Worm (Caenorhabditis elegans) whole organism, late embryonic: ENCODE data around the gene srx-74.

Experiments
- C08G9.2 ChIP-seq: sonication (generic microtip); optimal IDR thresholded peaks from 2 replicates; lab custom pipeline; 2016; ENCODE audit warnings: mild to moderate bottlenecking, missing genetic modification characterization, moderate library complexity, missing compliant biosample characterization
- C38D4.7 ChIP-seq: fragments of 200-800 bp; sonication (Bioruptor generic); optimal IDR thresholded peaks from 2 replicates; lab custom pipeline; 2018; ENCODE audit warnings: mild to moderate bottlenecking, missing genetic modification characterization, moderate library complexity, missing compliant biosample characterization
- F13H6.1 ChIP-seq: sonication (generic microtip); optimal IDR thresholded peaks from 2 replicates; lab custom pipeline; 2016; ENCODE audit warnings: missing genetic modification characterization, missing compliant biosample characterization
- T23F11.4 ChIP-seq: fragments of 200-800 bp; sonication (Bioruptor generic); optimal IDR thresholded peaks from 2 replicates; lab custom pipeline; 2018; ENCODE audit warnings: mild to moderate bottlenecking, missing genetic modification characterization, missing compliant biosample characterization
- ceh-18 ChIP-seq: sonication (generic microtip); optimal IDR thresholded peaks from 2 replicates; lab custom pipeline; 2016; ENCODE audit warnings: missing genetic modification characterization, missing compliant biosample characterization
- ceh-24 ChIP-seq: sonication (generic microtip); optimal IDR thresholded peaks from 2 replicates; lab custom pipeline; 2016; ENCODE audit warnings: mild to moderate bottlenecking, missing genetic modification characterization, missing compliant biosample characterization
- ceh-30 ChIP-seq: fragments of 150-350 bp; optimal IDR thresholded peaks from 2 replicates; lab custom pipeline; 2014; ENCODE audit warnings: missing biosample characterization, missing genetic modification characterization
- ceh-34 ChIP-seq: sonication (generic microtip); optimal IDR thresholded peaks from 2 replicates; lab custom pipeline; 2016; ENCODE audit warnings: mild to moderate bottlenecking, missing genetic modification characterization, missing compliant biosample characterization
- ceh-9 ChIP-seq: sonication (generic microtip); optimal IDR thresholded peaks from 2 replicates; lab custom pipeline; 2016; ENCODE audit warnings: mild to moderate bottlenecking, missing genetic modification characterization, inconsistent platforms, missing compliant biosample characterization
- che-1 ChIP-seq: sonication (generic microtip); optimal IDR thresholded peaks from 2 replicates; lab custom pipeline; 2016; ENCODE audit warnings: mild to moderate bottlenecking, missing genetic modification characterization, missing compliant biosample characterization
- dmd-4 ChIP-seq: sonication (generic microtip); optimal IDR thresholded peaks from 2 replicates; lab custom pipeline; 2016; ENCODE audit warnings: borderline replicate concordance, missing genetic modification characterization, missing compliant biosample characterization
- dve-1 ChIP-seq: sonication (generic microtip); optimal IDR thresholded peaks from 2 replicates; lab custom pipeline; 2017; ENCODE audit warnings: antibody characterized with exemption, mild to moderate bottlenecking, missing genetic modification characterization, missing compliant biosample characterization
- elt-4 ChIP-seq: sonication (generic microtip); optimal IDR thresholded peaks from 2 replicates; lab custom pipeline; 2016; ENCODE audit warnings: missing genetic modification characterization, missing compliant biosample characterization
- eyg-1 ChIP-seq: sonication (generic microtip); optimal IDR thresholded peaks from 2 replicates; lab custom pipeline; 2016; ENCODE audit warnings: missing genotype, missing genetic modification characterization, missing compliant biosample characterization
- fax-1 ChIP-seq: sonication (generic microtip); optimal IDR thresholded peaks from 2 replicates; lab custom pipeline; 2016; ENCODE audit warnings: missing genotype, missing genetic modification characterization, missing compliant biosample characterization
- hlh-13 ChIP-seq: fragments of 200-800 bp; sonication (Bioruptor generic); optimal IDR thresholded peaks from 2 replicates; lab custom pipeline; 2018; ENCODE audit warnings: mild to moderate bottlenecking, missing genetic modification characterization, missing compliant biosample characterization
- hlh-30 ChIP-seq: sonication (generic microtip); optimal IDR thresholded peaks from 2 replicates; lab custom pipeline; 2017; ENCODE audit warnings: antibody characterized with exemption, missing genetic modification characterization, missing compliant biosample characterization; ENCODE audit not compliant: insufficient read depth
- lin-11 ChIP-seq: fragments of 200-800 bp; sonication (Bioruptor generic); optimal IDR thresholded peaks from 2 replicates; lab custom pipeline; 2018; ENCODE audit warnings: mild to moderate bottlenecking, missing genetic modification characterization, missing compliant biosample characterization
- nfya-1 ChIP-seq: sonication (generic microtip); optimal IDR thresholded peaks from 2 replicates; lab custom pipeline; 2017; ENCODE audit warnings: missing genetic modification characterization, mild to moderate bottlenecking, missing compliant biosample characterization, antibody characterized with exemption, moderate library complexity
- nhr-232 ChIP-seq: sonication (generic microtip); optimal IDR thresholded peaks from 2 replicates; lab custom pipeline; 2016; ENCODE audit warnings: missing genetic modification characterization, missing compliant biosample characterization
- odd-2 ChIP-seq: sonication (generic microtip); optimal IDR thresholded peaks from 2 replicates; lab custom pipeline; 2017; ENCODE audit warnings: antibody characterized with exemption, mild to moderate bottlenecking, missing genetic modification characterization, missing compliant biosample characterization
- pag-3 ChIP-seq: sonication (generic microtip); optimal IDR thresholded peaks from 2 replicates; lab custom pipeline; 2016; ENCODE audit warnings: missing compliant biosample characterization, missing genetic modification characterization, borderline replicate concordance
- pat-9 ChIP-seq: fragments of 200-800 bp; sonication (Bioruptor generic); optimal IDR thresholded peaks from 2 replicates; lab custom pipeline; 2018; ENCODE audit warnings: mild to moderate bottlenecking, missing genetic modification characterization, moderate library complexity, missing compliant biosample characterization
- pax-1 ChIP-seq: fragments of 150-350 bp; optimal IDR thresholded peaks from 2 replicates; lab custom pipeline; 2014; ENCODE audit warnings: missing biosample characterization, missing genetic modification characterization
- pha-2 ChIP-seq: sonication (generic microtip); optimal IDR thresholded peaks from 2 replicates; lab custom pipeline; 2017; ENCODE audit warnings: mild to moderate bottlenecking, missing genetic modification characterization, missing compliant biosample characterization
- pha-4 ChIP-seq: fragments of 150-350 bp; optimal IDR thresholded peaks from 2 replicates; lab custom pipeline; 2018; ENCODE audit warnings: missing biosample characterization, missing genetic modification reagents, missing genetic modification characterization
- pqm-1 ChIP-seq: sonication (generic microtip); optimal IDR thresholded peaks from 2 replicates; lab custom pipeline; 2016; ENCODE audit warnings: missing genetic modification characterization, missing compliant biosample characterization
- ref-2 ChIP-seq: sonication (generic microtip); optimal IDR thresholded peaks from 2 replicates; lab custom pipeline; 2016; ENCODE audit warnings: missing genetic modification characterization, missing compliant biosample characterization
- rnt-1 ChIP-seq: sonication (generic microtip); optimal IDR thresholded peaks from 2 replicates; lab custom pipeline; 2016; ENCODE audit warnings: missing genetic modification characterization, missing compliant biosample characterization
- sdc-2 ChIP-seq: sonication (generic microtip); optimal IDR thresholded peaks from 2 replicates; lab custom pipeline; 2016; ENCODE audit warnings: missing genotype, missing genetic modification characterization, missing compliant biosample characterization
- syd-9 ChIP-seq: sonication (generic microtip); optimal IDR thresholded peaks from 2 replicates; lab custom pipeline; 2016; ENCODE audit warnings: mild to moderate bottlenecking, missing genetic modification characterization, moderate library complexity, missing compliant biosample characterization
- tbx-2 ChIP-seq: sonication (generic microtip); optimal IDR thresholded peaks from 2 replicates; lab custom pipeline; 2016; ENCODE audit warnings: missing genetic modification characterization, missing compliant biosample characterization
- tbx-7 ChIP-seq: sonication (generic microtip); optimal IDR thresholded peaks from 2 replicates; lab custom pipeline; 2016; ENCODE audit warnings: missing genotype, missing genetic modification characterization, missing compliant biosample characterization
- ttx-3 ChIP-seq: sonication (generic microtip); optimal IDR thresholded peaks from 2 replicates; lab custom pipeline; 2016; ENCODE audit warnings: missing genetic modification reagents, missing genetic modification characterization, missing compliant biosample characterization
- unc-42 ChIP-seq: sonication (generic microtip); optimal IDR thresholded peaks from 2 replicates; lab custom pipeline; 2016; ENCODE audit warnings: missing genotype, missing genetic modification characterization, missing compliant biosample characterization
- unc-86 ChIP-seq: sonication (generic microtip); optimal IDR thresholded peaks from 2 replicates; lab custom pipeline; 2016; ENCODE audit warnings: missing genetic modification characterization, missing compliant biosample characterization
- zip-5 ChIP-seq: sonication (generic microtip); optimal IDR thresholded peaks from 2 replicates; lab custom pipeline; 2016; ENCODE audit warnings: missing genetic modification characterization, missing compliant biosample characterization

Gene srx-74

DNA sequence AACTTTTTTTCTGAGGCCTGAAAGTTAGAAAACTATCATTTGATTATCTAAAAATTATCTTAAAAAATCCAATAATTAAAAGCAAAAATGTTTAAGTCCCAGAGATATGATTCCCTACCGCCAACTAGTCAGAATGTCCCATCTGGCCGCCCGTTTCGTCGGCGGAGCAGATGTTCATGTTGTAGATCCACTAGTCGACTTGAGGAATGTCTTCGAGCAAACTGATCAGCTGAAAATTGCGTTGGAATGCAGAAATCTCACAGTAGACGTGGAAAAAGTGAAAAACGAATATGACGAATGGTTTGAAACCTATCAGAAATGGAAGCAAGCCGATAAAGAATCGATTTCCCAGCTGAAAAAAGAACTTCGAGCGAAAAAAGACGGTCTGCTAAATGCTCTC, 26.9 kb upstream of the srx-74 start, which contains the start of gene K03B4.1:
Gene K03B4.1, plus strand, starts transcription at position 97 of the 400 bp plus-strand sequence.
- TF ChIP-seq pha-2 (tag; lab: Kevin White, UChicago), result no peak
- no peak for TF ChIP-seq pat-9 (tag; lab: Kevin White, UChicago)
- no peak for TF ChIP-seq pqm-1 (tag; lab: Kevin White, UChicago)
- TF ChIP-seq elt-4 (tag; lab: Kevin White, UChicago), result no peak
- TF ChIP-seq ceh-24 (tag; lab: Kevin White, UChicago), result no peak
- TF ChIP-seq dmd-4 (tag; lab: Kevin White, UChicago), result no peak
- TF ChIP-seq unc-86, result no peak
- TF ChIP-seq hlh-30, result no peak
- no peak for TF ChIP-seq pha-4 (tag; lab: Kevin White, UChicago)

DNA sequence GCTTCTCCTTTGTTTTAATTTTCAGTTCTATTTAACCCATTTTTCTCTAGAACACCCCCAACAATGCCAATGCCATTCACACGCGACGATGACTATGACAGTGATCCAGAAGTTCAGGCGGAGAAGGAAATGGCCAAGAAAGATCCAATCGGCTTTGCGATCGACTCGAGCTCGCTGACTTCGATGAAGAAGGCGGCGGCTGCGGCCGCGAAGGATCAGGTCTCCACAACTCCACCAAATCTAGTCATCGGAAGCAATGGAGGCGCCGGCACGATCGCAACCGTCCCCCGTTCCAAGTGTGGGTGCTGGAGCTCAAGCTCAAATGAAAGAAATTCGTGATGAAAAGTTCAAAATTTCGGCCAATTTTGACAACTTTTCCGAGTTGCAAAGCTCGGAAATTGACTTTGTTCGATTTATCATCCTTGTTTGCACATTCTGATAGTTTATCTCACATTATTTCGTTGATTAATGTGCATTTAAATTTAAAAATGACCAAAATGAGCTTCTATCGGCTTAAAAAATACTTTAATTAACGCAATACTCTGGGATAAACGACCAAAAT, 25.7 kb upstream of the srx-74 start, which contains the start of gene K03B4.2:
Gene K03B4.2, plus strand, starts transcription at position 51 of the 562 bp plus-strand sequence.
- TF ChIP-seq eyg-1 (no peak), C08G9.2 (tag; lab: Kevin White, UChicago) (no peak), pag-3 (tag; lab: Kevin White, UChicago) (no peak), tbx-7 (tag; lab: Kevin White, UChicago) (no peak), tbx-2 (tag; lab: Kevin White, UChicago) (no peak), ref-2 (no peak), hlh-13 (no peak), ceh-9 (tag; lab: Kevin White, UChicago) (no peak), sdc-2 (tag; lab: Kevin White, UChicago) (no peak), syd-9 (no peak), odd-2 (tag; lab: Kevin White, UChicago) (no peak), pax-1 (tag; lab: Kevin White, UChicago) (no peak), pqm-1 (tag; lab: Kevin White, UChicago) (no peak), F13H6.1 (no peak), nhr-232 (no peak), ceh-34 (tag; lab: Kevin White, UChicago) (no peak), ceh-24 (tag; lab: Kevin White, UChicago) (no peak), zip-5 (tag; lab: Kevin White, UChicago) (no peak), pha-4 (tag; lab: Kevin White, UChicago) (no peak), ttx-3 (no peak)

DNA sequence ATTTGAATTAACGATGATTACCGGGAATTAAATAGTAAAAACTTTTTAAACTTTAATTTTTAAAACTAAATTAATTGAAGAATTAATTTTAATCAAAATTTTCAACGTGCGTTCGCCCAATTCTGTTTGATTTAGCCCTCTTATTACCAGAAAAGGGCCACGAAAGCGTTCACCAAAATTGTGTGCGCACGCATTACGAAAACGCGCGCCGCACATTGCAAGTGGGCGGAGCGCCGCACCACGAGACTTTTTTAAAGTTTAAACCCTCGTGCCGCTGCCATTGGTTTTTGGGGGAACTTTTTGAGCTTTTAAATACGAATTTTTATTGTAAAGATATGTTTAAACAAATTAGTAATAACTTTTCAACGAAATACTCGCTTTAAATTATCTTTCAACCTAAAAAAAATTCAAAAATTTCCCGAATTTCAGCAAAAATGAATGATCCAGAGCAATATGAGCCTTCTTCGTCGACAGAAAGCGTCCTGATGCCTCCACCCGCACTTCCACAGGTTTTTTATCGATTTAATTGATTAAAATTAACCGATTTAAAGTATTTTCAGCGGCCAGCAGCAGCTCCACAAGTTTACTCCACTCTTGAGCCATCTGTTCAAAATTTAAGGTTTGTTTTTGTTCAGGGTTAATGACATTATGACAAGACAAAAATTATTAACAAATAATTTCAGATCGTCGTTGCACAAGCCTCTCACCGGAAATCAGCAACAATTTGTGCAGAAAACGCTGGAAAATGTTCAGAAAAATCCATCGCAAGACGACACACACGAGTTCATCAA, 24.6 kb upstream of the srx-74 start, which contains the start of gene taf-10:
Gene taf-10, plus strand, starts transcription at position 424 of the 791 bp plus-strand sequence.
- TF ChIP-seq ceh-18 (tag; lab: Kevin White, UChicago) (no peak), hlh-30 (peak; percentile 82), fax-1 (tag; lab: Kevin White, UChicago) (no peak), nfya-1 (tag; lab: Kevin White, UChicago) (peak; percentile 33)

DNA sequence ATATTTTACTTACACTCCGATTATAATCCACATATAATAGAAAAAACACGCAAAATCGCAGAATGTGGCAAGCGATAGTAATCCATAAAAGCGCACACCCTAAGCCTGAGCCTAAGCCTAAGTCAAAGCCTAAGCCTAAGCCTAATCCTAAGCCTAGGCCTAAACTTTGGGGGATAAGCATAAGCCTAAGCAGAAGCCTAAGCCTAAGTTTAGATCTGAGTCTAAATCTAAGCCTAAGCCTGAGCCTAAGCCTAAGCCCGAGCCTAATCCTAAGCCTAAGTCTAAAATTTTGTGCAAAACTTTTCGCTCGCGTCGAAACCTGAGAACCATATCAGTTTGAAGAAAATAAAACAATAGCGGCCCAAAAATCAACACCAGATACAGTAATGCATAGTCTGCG, 21.8 kb upstream of the srx-74 start:
- TF ChIP-seq dve-1 (tag; lab: Kevin White, UChicago) (peak; percentile 74), zip-5 (tag; lab: Kevin White, UChicago) (no peak)

DNA sequence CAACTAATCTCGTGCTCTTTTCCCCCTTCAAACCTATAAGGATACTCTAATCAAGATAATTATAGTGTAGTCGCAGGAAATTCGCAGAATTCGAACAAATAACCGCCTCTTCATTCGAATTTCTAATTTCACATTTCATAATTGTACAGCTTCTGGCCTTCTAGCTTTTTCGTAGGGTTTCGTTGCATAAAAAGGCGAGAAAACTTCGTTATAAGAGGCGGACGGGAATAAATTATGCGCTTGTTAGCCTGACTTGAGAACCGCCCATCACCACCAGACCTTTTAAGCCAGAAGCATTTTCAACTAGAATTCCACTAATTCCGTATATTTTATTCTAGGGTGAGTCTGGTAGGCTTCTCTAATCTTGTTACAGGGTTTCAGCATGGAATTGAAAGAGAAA, 19.4 kb upstream of the srx-74 start, which contains the start of gene K03B4.4:
Gene K03B4.4, plus strand, starts transcription at position 301 of the 400 bp plus-strand sequence.
- TF ChIP-seq ceh-9 (tag; lab: Kevin White, UChicago), result no peak
- no peak for TF ChIP-seq unc-42 (tag; lab: Kevin White, UChicago)
- TF ChIP-seq lin-11, result no peak
- no peak for TF ChIP-seq C38D4.7 (GFP tag; lab: Kevin White, UChicago)
- no peak for TF ChIP-seq eyg-1
- no peak for TF ChIP-seq F13H6.1
- no peak for TF ChIP-seq T23F11.4 (GFP tag; lab: Kevin White, UChicago)
- no peak for TF ChIP-seq rnt-1
- no peak for TF ChIP-seq ceh-30 (tag; lab: Kevin White, UChicago)
- TF ChIP-seq ceh-34 (tag; lab: Kevin White, UChicago), result no peak
- no peak for TF ChIP-seq che-1 (tag; lab: Kevin White, UChicago)
- no peak for TF ChIP-seq hlh-13
- no peak for TF ChIP-seq sdc-2 (tag; lab: Kevin White, UChicago)
